Fruit fly (Drosophila melanogaster): ENCODE measurements around the gene Asciz.

The Asciz gene

DNA sequence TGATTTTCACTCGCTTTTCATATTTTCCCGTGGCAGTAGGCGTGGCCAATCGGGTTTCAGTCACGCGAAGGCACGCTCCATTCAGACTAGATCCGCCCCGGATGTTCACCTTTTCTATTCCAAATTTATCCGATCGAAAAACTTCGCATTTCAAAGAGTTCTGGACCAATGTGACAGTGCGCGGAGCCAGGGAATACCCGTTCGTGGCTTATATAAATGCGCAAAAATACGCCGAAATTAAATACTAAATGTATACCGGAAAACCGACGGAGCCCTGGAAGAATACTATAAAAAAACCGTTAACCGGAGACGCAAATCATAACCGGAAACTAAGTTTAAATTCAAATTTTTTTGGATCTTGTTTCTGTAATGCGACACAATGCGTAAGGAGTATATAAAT is 38.5 kb downstream of the Asciz start, which contains the start of gene promL (continued):
- peak; percentile 18 for TF ChIP-seq Hand (GFP tag; optimal IDR thresholded peaks at IDR 0.05)
- TF ChIP-seq Dp (GFP tag; optimal IDR thresholded peaks at IDR 0.05): peak; percentile 77
- peak; percentile 53 for TF ChIP-seq dm (GFP tag; optimal IDR thresholded peaks at IDR 0.05)
- TF ChIP-seq Kr (GFP tag; optimal IDR thresholded peaks at IDR 0.05): no peak
- peak; percentile 21 for TF ChIP-seq Vsx1 (GFP tag; optimal IDR thresholded peaks at IDR 0.05)
- no peak for TF ChIP-seq mam (GFP tag; optimal IDR thresholded peaks at IDR 0.05)
- TF ChIP-seq B-H1 (GFP tag; IDR thresholded peaks at IDR 0.05): no peak
- TF ChIP-seq CG10366 (GFP tag; IDR thresholded peaks at IDR 0.05): peak; percentile 35; the same call in 1 of the 2 replicates
- peak; percentile 53 for TF ChIP-seq CG1233 (GFP tag; optimal IDR thresholded peaks at IDR 0.05)
- peak; percentile 76 for TF ChIP-seq caup (GFP tag; optimal IDR thresholded peaks at IDR 0.05; ENCODE audit: severe bottlenecking)
- TF ChIP-seq z (GFP tag; IDR thresholded peaks at IDR 0.05): no peak
- TF ChIP-seq Lhr (GFP tag; optimal IDR thresholded peaks at IDR 0.05): peak; percentile 88
- 0 out of 2 replicates have a peak, but pooled peaks have one; percentile 11 for TF ChIP-seq HLH3B (GFP tag; IDR thresholded peaks at IDR 0.05)
- TF ChIP-seq Eip74EF (GFP tag; optimal IDR thresholded peaks at IDR 0.05): peak in 1 of 2 experiments; percentile 48
- TF ChIP-seq row (GFP tag; IDR thresholded peaks at IDR 0.05): 0 out of 3 replicates have a peak, but pooled peaks have one; percentile 31
- peak; percentile 97 for TF ChIP-seq Ets65A (GFP tag)
- peak; percentile 65 for TF ChIP-seq scrt (GFP tag; optimal IDR thresholded peaks at IDR 0.05)
- no peak for TF ChIP-seq crc (GFP tag; optimal IDR thresholded peaks at IDR 0.05)
- TF ChIP-seq CG2202 (tag; optimal IDR thresholded peaks at IDR 0.05): peak; percentile 2
- peak; percentile 42 for TF ChIP-seq CG8290 (GFP tag; optimal IDR thresholded peaks at IDR 0.05)
- TF ChIP-seq CG8290 (tag; optimal IDR thresholded peaks at IDR 0.05): peak in 1 of 2 experiments; percentile 67
- TF ChIP-seq CG14965 (GFP tag; optimal IDR thresholded peaks at IDR 0.05; ENCODE audit: borderline replicate concordance): peak; percentile 3
- TF ChIP-seq tup (GFP tag; optimal IDR thresholded peaks at IDR 0.05): no peak
- TF ChIP-seq TFAM (GFP tag; optimal IDR thresholded peaks at IDR 0.05): no peak
- TF ChIP-seq CG1792 (GFP tag; optimal IDR thresholded peaks at IDR 0.05): no peak
- peak; percentile 51 for TF ChIP-seq CG11398 (GFP tag; optimal IDR thresholded peaks at IDR 0.05)

DNA sequence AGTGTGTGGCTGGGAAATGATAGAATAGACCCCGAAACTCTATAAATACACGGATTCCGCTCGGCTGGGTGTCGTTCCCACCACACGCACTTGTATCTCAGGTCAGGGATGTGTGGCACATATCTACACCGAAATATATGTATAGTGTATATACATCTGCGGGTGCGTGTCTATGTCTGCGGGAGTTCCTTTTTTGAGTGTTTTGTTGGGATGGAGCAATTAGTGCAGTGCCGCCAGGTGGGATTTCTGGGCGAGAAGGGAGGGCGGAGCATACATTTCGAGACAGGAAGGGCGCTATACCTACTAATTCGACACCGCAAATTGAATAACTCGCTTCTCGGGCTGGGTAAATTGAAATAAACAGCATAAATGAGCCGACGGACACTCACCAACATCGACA is 39.6 kb downstream of the Asciz start:
- TF ChIP-seq cg (GFP tag; optimal IDR thresholded peaks at IDR 0.05) (peak; percentile 1), crol (GFP tag; IDR thresholded peaks at IDR 0.05) (peak; percentile 19; the same call in 1 of the 2 replicates), CG12236 (GFP tag; optimal IDR thresholded peaks at IDR 0.05) (no peak), stc (GFP tag; IDR thresholded peaks at IDR 0.05) (0 out of 2 replicates have a peak, but pooled peaks have one; percentile 26), tna (GFP tag; IDR thresholded peaks at IDR 0.05; ENCODE audit: partially characterized antibody) (no peak), Atf6 (GFP tag; IDR thresholded peaks at IDR 0.05) (no peak), z (GFP tag; IDR thresholded peaks at IDR 0.05) (0 out of 3 replicates have a peak, but pooled peaks have one; percentile 41), zen (tag; optimal IDR thresholded peaks at IDR 0.05) (peak; percentile 35), gcm (GFP tag; optimal IDR thresholded peaks at IDR 0.05) (peak; percentile 53), Med (GFP tag) (peak; percentile 72)

DNA sequence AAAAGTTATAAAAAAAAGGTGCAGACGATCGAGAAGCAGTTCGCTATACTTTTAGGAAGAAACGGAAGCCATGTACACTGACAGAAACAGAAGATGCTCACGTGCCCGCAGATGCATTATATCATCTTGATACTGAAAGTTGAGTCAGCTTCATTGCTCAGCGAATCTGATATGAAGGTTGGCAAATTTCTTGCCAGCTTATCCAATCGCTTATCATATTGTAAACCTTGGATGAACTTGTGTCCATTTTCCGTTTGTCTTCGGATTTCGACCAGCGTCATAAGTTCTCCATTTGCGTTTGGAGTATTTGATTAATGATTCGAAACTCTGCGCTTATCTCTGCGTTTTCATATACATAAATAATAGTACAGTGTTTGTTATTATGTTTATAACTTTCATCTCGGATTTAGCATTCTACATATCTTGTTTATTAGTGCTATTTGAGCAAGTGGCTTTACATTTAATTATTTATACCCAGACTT is 40.4 kb downstream of the Asciz start:
- TF ChIP-seq zf30C (GFP tag; optimal IDR thresholded peaks at IDR 0.05) (no peak), CG15269 (tag; optimal IDR thresholded peaks at IDR 0.05) (no peak), CG14860 (GFP tag; IDR thresholded peaks at IDR 0.05; ENCODE audit: partially characterized antibody) (no peak), kni (GFP tag; optimal IDR thresholded peaks at IDR 0.05) (no peak), sens (GFP tag) (peak; percentile 47), Trl (optimal IDR thresholded peaks at IDR 0.05) (no peak), Trl (GFP tag; optimal IDR thresholded peaks at IDR 0.05) (no peak), CG30403 (GFP tag; optimal IDR thresholded peaks at IDR 0.05) (no peak), Med (GFP tag) (peak; percentile 61), Sox102F (GFP tag; optimal IDR thresholded peaks at IDR 0.05) (peak; percentile 3), Pdp1 (GFP tag; optimal IDR thresholded peaks at IDR 0.05) (peak in 1 of 2 experiments; percentile 39), eyg (GFP tag; optimal IDR thresholded peaks at IDR 0.05) (no peak), phol (tag; optimal IDR thresholded peaks at IDR 0.05) (no peak), CG2120 (GFP tag; optimal IDR thresholded peaks at IDR 0.05) (no peak), sisA (GFP tag; IDR thresholded peaks at IDR 0.05) (no peak), tna (GFP tag; IDR thresholded peaks at IDR 0.05; ENCODE audit: partially characterized antibody) (no peak)
